Worm (Caenorhabditis elegans): ENCODE data around the gene acl-14.

DNA sequence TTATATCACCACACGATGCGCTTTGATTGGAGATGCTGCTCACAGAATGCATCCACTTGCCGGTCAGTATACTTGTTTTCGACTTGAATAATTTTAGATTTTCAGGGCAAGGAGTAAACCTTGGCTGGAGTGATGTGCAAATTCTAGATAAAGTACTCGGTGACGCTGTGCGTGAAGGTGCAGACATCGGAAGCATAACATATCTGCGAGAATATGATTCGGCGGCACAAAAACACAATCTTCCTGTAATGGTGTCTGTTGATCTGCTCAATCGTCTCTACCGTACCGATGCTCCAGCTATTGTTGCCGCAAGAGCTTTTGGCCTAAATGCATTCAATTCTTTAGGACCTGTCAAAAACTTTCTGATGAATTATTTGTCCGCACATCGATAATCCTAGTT lies 5.0 kb upstream of the acl-14 start:
- TF ChIP-seq ZK546.5 (tag; optimal IDR thresholded peaks at IDR 0.05): no peak
- no peak for TF ChIP-seq lin-15B (tag; optimal IDR thresholded peaks at IDR 0.05)
- no peak for TF ChIP-seq zip-2 (tag; optimal IDR thresholded peaks at IDR 0.05)
- TF ChIP-seq unc-62 (GFP tag; optimal IDR thresholded peaks at IDR 0.05 in 1 of 2): no peak
- TF ChIP-seq unc-62 (tag; optimal IDR thresholded peaks at IDR 0.05): no peak
- TF ChIP-seq nhr-42 (GFP tag; IDR thresholded peaks at IDR 0.05): peak; percentile 73; the same call in 1 of the 2 replicates
- peak; percentile 96 for TF ChIP-seq ama-1 (optimal IDR thresholded peaks at IDR 0.05)
- no peak for TF ChIP-seq lin-13 (GFP tag; optimal IDR thresholded peaks at IDR 0.05)
- no peak for TF ChIP-seq unc-39 (tag; optimal IDR thresholded peaks at IDR 0.05)
- peak; percentile 6 for TF ChIP-seq hlh-11 (tag; optimal IDR thresholded peaks at IDR 0.05)
- no peak for TF ChIP-seq madf-9 (GFP tag; conservative IDR thresholded peaks at IDR 0.05)
- TF ChIP-seq ceh-82 (tag; optimal IDR thresholded peaks at IDR 0.05): no peak
- no peak for TF ChIP-seq nhr-237 (tag; optimal IDR thresholded peaks at IDR 0.05)
- no peak for TF ChIP-seq nhr-28 (tag; optimal IDR thresholded peaks at IDR 0.05)
- no peak for TF ChIP-seq ces-1 (GFP tag; optimal IDR thresholded peaks at IDR 0.05)
